Worm (Caenorhabditis elegans) whole organism, young adult: Measurements from ENCODE around the gene oac-6.

Experiments used
- hmg-1.2 ChIP-seq: fragments of 200-800 bp; sonication (Bioruptor generic); IDR thresholded peaks from 2 replicates; pipeline ENCODE4 v1.3.6; 2022; ENCODE audit warnings: missing genetic modification reagents, missing genetic modification characterization, missing compliant biosample characterization
- mcd-1 ChIP-seq: fragments of 200-800 bp; sonication (Bioruptor generic); IDR thresholded peaks from 2 replicates; pipeline ENCODE4 v1.3.6; 2022; ENCODE audit warnings: missing genetic modification reagents, missing genetic modification characterization, missing compliant biosample characterization

Gene oac-6

ce11 chrV:16354675-16355074 lies 52.2 kb downstream of the oac-6 start:
- peak; percentile 35; the same call in 1 of the 2 replicates for TF ChIP-seq hmg-1.2 (GFP tag; lab: Robert Waterston, UW)
- TF ChIP-seq mcd-1 = no peak
